Fruit fly (Drosophila melanogaster): Measurements from ENCODE around the gene heca.

heca gene

dm6 chr3R:30243262-30243815 is 34.4 kb upstream of the heca start, which contains the start of gene CG9737 (continued):
- TF ChIP-seq spab (GFP tag; optimal IDR thresholded peaks at IDR 0.05) (peak; percentile 71), CG34406 (GFP tag; optimal IDR thresholded peaks at IDR 0.05) (peak; percentile 29), Ets21C (GFP tag; optimal IDR thresholded peaks at IDR 0.05) (no peak), net (GFP tag; optimal IDR thresholded peaks at IDR 0.05) (peak; percentile 91), fd59A (GFP tag; optimal IDR thresholded peaks at IDR 0.05) (no peak), CG8632 (GFP tag; optimal IDR thresholded peaks at IDR 0.05) (no peak), CG31627 (GFP tag; optimal IDR thresholded peaks at IDR 0.05) (no peak), OdsH (GFP tag; optimal IDR thresholded peaks at IDR 0.05) (no peak), CG10631 (GFP tag; optimal IDR thresholded peaks at IDR 0.05) (no peak)

- TF ChIP-seq topi (GFP tag; optimal IDR thresholded peaks at IDR 0.05) (peak; percentile 41), Sox15 (GFP tag; optimal IDR thresholded peaks at IDR 0.05) (no peak), Smox (GFP tag; optimal IDR thresholded peaks at IDR 0.05) (peak; percentile 23), CG1621 (tag; optimal IDR thresholded peaks at IDR 0.05) (no peak), Hr4 (GFP tag; optimal IDR thresholded peaks at IDR 0.05) (no peak), svp (GFP tag) (peak; percentile 80), lz (GFP tag; optimal IDR thresholded peaks at IDR 0.05) (no peak), CG6163 (GFP tag; IDR thresholded peaks at IDR 0.05) (no peak), spab (GFP tag; optimal IDR thresholded peaks at IDR 0.05) (peak; percentile 9), eg (GFP tag; IDR thresholded peaks at IDR 0.05) (no peak), vri (GFP tag; optimal IDR thresholded peaks at IDR 0.05) (no peak), cyc (GFP tag; optimal IDR thresholded peaks at IDR 0.05) (no peak), CG6808 (GFP tag; optimal IDR thresholded peaks at IDR 0.05) (no peak), pdm3 (GFP tag; optimal IDR thresholded peaks at IDR 0.05) (no peak), CG7368 (GFP tag; optimal IDR thresholded peaks at IDR 0.05) (no peak), CG34406 (GFP tag; optimal IDR thresholded peaks at IDR 0.05) (no peak), fd85E (GFP tag; optimal IDR thresholded peaks at IDR 0.05) (no peak), OdsH (GFP tag; optimal IDR thresholded peaks at IDR 0.05) (no peak), fd59A (GFP tag; optimal IDR thresholded peaks at IDR 0.05) (no peak), CG6792 (GFP tag; optimal IDR thresholded peaks at IDR 0.05) (no peak), Hr39 (GFP tag; optimal IDR thresholded peaks at IDR 0.05) (peak; percentile 14), Hr38 (GFP tag; optimal IDR thresholded peaks at IDR 0.05) (no peak), CG15336 (GFP tag; IDR thresholded peaks at IDR 0.05) (no peak), CG10669 (GFP tag; optimal IDR thresholded peaks at IDR 0.05) (no peak), dsx (GFP tag; optimal IDR thresholded peaks at IDR 0.05; ENCODE audit: poor library complexity, severe bottlenecking) (peak; percentile 3), Blimp-1 (GFP tag; optimal IDR thresholded peaks at IDR 0.05) (no peak), net (GFP tag; optimal IDR thresholded peaks at IDR 0.05) (no peak), Met (GFP tag; optimal IDR thresholded peaks at IDR 0.05) (peak; percentile 17), CG10631 (GFP tag; optimal IDR thresholded peaks at IDR 0.05) (no peak), CG8119 (GFP tag; IDR thresholded peaks at IDR 0.05) (no peak), dac (GFP tag; optimal IDR thresholded peaks at IDR 0.05) (no peak), CG3919 (GFP tag; optimal IDR thresholded peaks at IDR 0.05) (no peak), CG3032 (tag; optimal IDR thresholded peaks at IDR 0.05) (no peak), CG11294 (GFP tag; IDR thresholded peaks at IDR 0.05) (no peak), Ets21C (GFP tag; optimal IDR thresholded peaks at IDR 0.05) (no peak), esn (GFP tag; optimal IDR thresholded peaks at IDR 0.05) (peak; percentile 41), Eip78C (GFP tag) (peak; percentile 86), Gug (GFP tag; IDR thresholded peaks at IDR 0.05) (no peak), CG31627 (GFP tag; optimal IDR thresholded peaks at IDR 0.05) (peak; percentile 7), CG4318 (GFP tag; optimal IDR thresholded peaks at IDR 0.05) (no peak), CG11762 (GFP tag; optimal IDR thresholded peaks at IDR 0.05; ENCODE audit: insufficient read depth) (no peak), acj6 (GFP tag; optimal IDR thresholded peaks at IDR 0.05) (no peak), Eip75B (GFP tag; optimal IDR thresholded peaks at IDR 0.05) (no peak), fkh (GFP tag; optimal IDR thresholded peaks at IDR 0.05) (no peak), achi (GFP tag; optimal IDR thresholded peaks at IDR 0.05) (no peak), salr (GFP tag; optimal IDR thresholded peaks at IDR 0.05) (no peak)
Measured at dm6 chr3R:30245739-30246589, 31.8 kb upstream of the heca start.

Data from whole organism, prepupa.